Worm (Caenorhabditis elegans): ENCODE data around the gene F33G12.7.

Gene F33G12.7

DNA sequence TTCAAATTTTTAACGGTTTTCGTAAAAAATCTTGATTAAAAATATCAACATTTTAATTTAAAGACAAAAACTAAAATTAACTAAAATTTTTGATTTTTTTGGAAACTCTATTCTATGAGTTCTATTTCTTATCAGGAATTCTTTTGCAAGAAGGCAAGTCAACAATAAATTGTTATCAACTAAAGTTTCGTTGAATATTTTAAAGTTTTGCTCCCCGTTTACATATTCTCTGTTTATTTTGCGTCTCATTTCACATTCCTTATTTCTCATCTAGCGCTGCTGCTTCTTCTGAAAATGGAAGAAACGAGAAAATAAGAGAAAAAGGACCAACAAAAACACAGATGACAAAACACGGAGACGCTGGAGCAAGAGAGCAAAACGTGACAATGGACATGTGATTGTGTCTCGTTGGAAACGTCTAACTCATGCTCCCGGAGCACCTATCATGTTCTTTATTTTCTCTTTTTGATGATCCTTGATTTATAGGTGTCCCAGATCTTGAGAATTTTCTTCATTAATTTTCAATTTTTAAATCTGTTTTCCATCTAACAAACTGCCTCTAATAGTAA is 19.9 kb downstream of the F33G12.7 start:
- TF ChIP-seq nhr-80 (tag; optimal IDR thresholded peaks at IDR 0.05): peak; percentile 12
- TF ChIP-seq let-526 (GFP tag; IDR thresholded peaks at IDR 0.05): 0 out of 2 replicates have a peak, but pooled peaks have one; percentile 23
- no peak for TF ChIP-seq repo-1 (tag; optimal IDR thresholded peaks at IDR 0.05)

DNA sequence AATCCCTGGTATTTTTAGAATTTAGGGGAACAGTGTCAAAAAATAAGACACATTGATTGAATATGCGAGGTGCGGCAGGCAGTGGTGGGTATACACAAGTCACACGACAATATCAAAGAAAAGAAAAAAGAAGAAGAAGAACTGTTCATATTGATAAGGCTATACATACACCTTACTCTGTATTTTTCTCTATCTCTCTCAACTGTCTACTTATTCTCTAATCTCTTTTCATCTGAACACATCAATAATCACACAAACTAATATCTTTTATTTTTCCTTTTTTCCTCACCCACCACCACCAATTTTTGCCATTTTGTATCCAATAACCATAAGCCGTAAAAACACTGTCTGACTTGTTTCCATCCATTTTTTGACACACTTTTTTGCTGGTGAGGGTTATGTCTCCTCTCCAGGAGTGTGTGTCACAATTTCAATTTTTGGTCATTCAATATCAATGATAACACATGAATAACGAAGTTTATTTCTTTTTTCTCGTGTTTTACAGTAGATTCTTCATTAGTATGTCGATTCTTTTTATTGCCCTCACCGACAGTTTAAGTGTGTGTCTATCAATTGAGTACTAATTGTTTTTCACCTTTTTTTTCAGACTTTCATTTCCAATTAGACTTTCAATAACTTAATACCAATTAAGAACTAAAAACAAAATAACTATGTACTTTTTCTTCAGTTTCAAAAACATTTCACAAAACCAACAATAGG is 20.9 kb downstream of the F33G12.7 start:
- TF ChIP-seq Y67H2A.10 (GFP tag; conservative IDR thresholded peaks at IDR 0.05): no peak; the same call in 1 of the 2 replicates
- TF ChIP-seq snpc-3.4 (tag; optimal IDR thresholded peaks at IDR 0.05): no peak
- TF ChIP-seq nhr-120 (GFP tag; IDR thresholded peaks at IDR 0.05): no peak
- no peak for TF ChIP-seq pha-4 (tag; optimal IDR thresholded peaks at IDR 0.05)
- no peak for TF ChIP-seq ceh-40 (GFP tag; IDR thresholded peaks at IDR 0.05)
- TF ChIP-seq aptf-2 (GFP tag; conservative IDR thresholded peaks at IDR 0.05): no peak
- peak; percentile 90 for TF ChIP-seq nhr-80 (tag; optimal IDR thresholded peaks at IDR 0.05)
- no peak for TF ChIP-seq attf-3 (GFP tag; conservative IDR thresholded peaks at IDR 0.05)
- no peak for TF ChIP-seq akir-1 (GFP tag; optimal IDR thresholded peaks at IDR 0.05)
- TF ChIP-seq dox-1 (GFP tag; IDR thresholded peaks at IDR 0.05): peak; percentile 60
- TF ChIP-seq attf-5 (GFP tag; optimal IDR thresholded peaks at IDR 0.05): peak; percentile 38
- peak; percentile 39 for TF ChIP-seq ztf-26 (tag; optimal IDR thresholded peaks at IDR 0.05)
- TF ChIP-seq xnd-1 (tag; optimal IDR thresholded peaks at IDR 0.05): no peak
- no peak for TF ChIP-seq cebp-1 (GFP tag; IDR thresholded peaks at IDR 0.05)
- peak; percentile 36 for TF ChIP-seq cebp-1 (tag; optimal IDR thresholded peaks at IDR 0.05)
- TF ChIP-seq ztf-22 (GFP tag; optimal IDR thresholded peaks at IDR 0.05): no peak
- no peak for TF ChIP-seq Y95B8A.8 (GFP tag; IDR thresholded peaks at IDR 0.05)
- TF ChIP-seq atf-7 (tag; optimal IDR thresholded peaks at IDR 0.05): peak; percentile 18
- no peak for TF ChIP-seq lag-1 (GFP tag; IDR thresholded peaks at IDR 0.05)
- peak; percentile 44 for TF ChIP-seq lin-40 (tag; optimal IDR thresholded peaks at IDR 0.05)
- peak; percentile 18 for TF ChIP-seq ZK185.1 (tag; optimal IDR thresholded peaks at IDR 0.05; ENCODE audit: poor library complexity, severe bottlenecking)
- TF ChIP-seq T26A5.8 (tag; optimal IDR thresholded peaks at IDR 0.05): no peak
- no peak for TF ChIP-seq mes-4 (tag; optimal IDR thresholded peaks at IDR 0.05)
- peak; percentile 13 for TF ChIP-seq tbp1 (GFP tag; optimal IDR thresholded peaks at IDR 0.05)
- TF ChIP-seq madf-10 (tag; optimal IDR thresholded peaks at IDR 0.05): peak; percentile 17
- no peak for TF ChIP-seq dpff-1 (tag; optimal IDR thresholded peaks at IDR 0.05)
- TF ChIP-seq somi-1 (GFP tag; optimal IDR thresholded peaks at IDR 0.05): peak; percentile 10
- no peak for TF ChIP-seq F23B12.7 (tag; optimal IDR thresholded peaks at IDR 0.05; ENCODE audit: insufficient read depth)
- no peak for TF ChIP-seq B0035.1 (tag; optimal IDR thresholded peaks at IDR 0.05)
- TF ChIP-seq snpc-1.1 (tag; optimal IDR thresholded peaks at IDR 0.05; ENCODE audit: insufficient read depth): no peak

DNA sequence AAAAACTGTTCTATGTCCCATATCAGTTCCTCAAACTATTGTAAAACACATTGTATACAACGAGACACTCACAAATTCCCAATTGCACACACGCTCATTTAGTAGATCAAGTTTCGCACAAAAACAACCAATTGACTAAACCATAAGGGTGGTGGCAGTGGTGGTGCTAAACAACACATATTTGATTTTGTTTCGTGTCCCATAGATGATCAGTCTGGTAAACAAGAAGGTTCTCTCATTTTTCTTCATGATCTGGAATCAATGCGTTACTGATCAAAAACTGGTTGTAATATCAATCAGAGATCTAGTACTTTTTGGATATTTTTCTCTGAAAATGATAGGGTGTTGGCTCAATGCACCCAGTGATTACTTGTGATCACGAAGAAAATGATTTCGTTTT is 21.9 kb downstream of the F33G12.7 start:
- no peak for TF ChIP-seq let-607 (tag; optimal IDR thresholded peaks at IDR 0.05)
- TF ChIP-seq nhr-80 (tag; optimal IDR thresholded peaks at IDR 0.05): no peak
- no peak for TF ChIP-seq K12H6.12 (tag; optimal IDR thresholded peaks at IDR 0.05)
- no peak for TF ChIP-seq T07F8.4 (tag; optimal IDR thresholded peaks at IDR 0.05)
- TF ChIP-seq madf-8 (GFP tag; conservative IDR thresholded peaks at IDR 0.05): no peak
- no peak for TF ChIP-seq somi-1 (GFP tag; optimal IDR thresholded peaks at IDR 0.05)
- no peak for TF ChIP-seq aptf-3 (GFP tag; IDR thresholded peaks at IDR 0.05)
- TF ChIP-seq hmg-20 (GFP tag; IDR thresholded peaks at IDR 0.05): no peak
- TF ChIP-seq lsy-27 (tag; optimal IDR thresholded peaks at IDR 0.05; ENCODE audit: borderline replicate concordance, insufficient read depth): no peak
- TF ChIP-seq egl-44 (GFP tag; IDR thresholded peaks at IDR 0.05): no peak

Measured in whole organism, young adult.